Worm (Caenorhabditis elegans) whole organism, mixed stage, embryonic: ENCODE data around the gene nspd-9.
A peak's percentile ranks its signal among the peaks of the same experiment; 100 is the strongest.

ENCODE experiments used
- M03D4.4 ChIP-seq: sonication (generic microtip); optimal IDR thresholded peaks from 2 replicates; lab custom pipeline; 2017; ENCODE audit warnings: mild to moderate bottlenecking, missing genetic modification characterization, missing compliant biosample characterization
- blmp-1 ChIP-seq: fragments of 150-350 bp; optimal IDR thresholded peaks from 2 replicates; lab custom pipeline; 2014; ENCODE audit warnings: missing biosample characterization, missing genetic modification characterization
- ceh-39 ChIP-seq: fragments of 150-350 bp; optimal IDR thresholded peaks from 2 replicates; lab custom pipeline; 2014; ENCODE audit warnings: missing biosample characterization, missing genetic modification characterization
- ceh-43 ChIP-seq: fragments of 200-800 bp; sonication (Bioruptor generic); optimal IDR thresholded peaks from 2 replicates; lab custom pipeline; 2018; ENCODE audit warnings: mild to moderate bottlenecking, missing genetic modification characterization, moderate library complexity, missing compliant biosample characterization
- ceh-83 ChIP-seq: fragments of 200-800 bp; sonication (Bioruptor generic); optimal IDR thresholded peaks from 2 replicates; lab custom pipeline; 2018; ENCODE audit warnings: mild to moderate bottlenecking, missing genetic modification characterization, missing compliant biosample characterization
- ces-1 ChIP-seq: fragments of 150-350 bp; optimal IDR thresholded peaks from 2 replicates; lab custom pipeline; 2014; ENCODE audit warnings: missing biosample characterization, missing genetic modification reagents, missing genetic modification characterization
- cnd-1 ChIP-seq: fragments of 200-800 bp; sonication (Bioruptor generic); optimal IDR thresholded peaks from 2 replicates; lab custom pipeline; 2018; ENCODE audit warnings: mild to moderate bottlenecking, missing genetic modification characterization, missing compliant biosample characterization
- drap-1 ChIP-seq: fragments of 200-800 bp; sonication (Bioruptor generic); optimal IDR thresholded peaks from 3 replicates; lab custom pipeline; 2018; ENCODE audit warnings: mild to moderate bottlenecking, missing genetic modification characterization, missing compliant biosample characterization
- elt-1 ChIP-seq: sonication (generic microtip); optimal IDR thresholded peaks from 2 replicates; lab custom pipeline; 2017; ENCODE audit warnings: missing genetic modification characterization, mild to moderate bottlenecking, missing compliant biosample characterization, antibody characterized with exemption, moderate library complexity, borderline replicate concordance; ENCODE audit not compliant: insufficient read depth
- elt-3 ChIP-seq: fragments of 150-350 bp; optimal IDR thresholded peaks from 2 replicates; lab custom pipeline; 2014; ENCODE audit warnings: missing biosample characterization, missing genetic modification characterization
- flh-1 ChIP-seq: fragments of 200-800 bp; sonication (Bioruptor generic); optimal IDR thresholded peaks from 2 replicates; lab custom pipeline; 2018; ENCODE audit warnings: mild to moderate bottlenecking, missing genetic modification characterization, moderate library complexity, missing compliant biosample characterization
- ham-2 ChIP-seq: fragments of 200-800 bp; sonication (Bioruptor generic); optimal IDR thresholded peaks from 2 replicates; lab custom pipeline; 2018; ENCODE audit warnings: mild to moderate bottlenecking, missing genetic modification characterization, missing compliant biosample characterization
- hlh-1 ChIP-seq: fragments of 150-350 bp; optimal IDR thresholded peaks from 2 replicates; lab custom pipeline; 2014; ENCODE audit warnings: missing biosample characterization, missing genetic modification reagents, missing genetic modification characterization
- lin-13 ChIP-seq: fragments of 150-350 bp; optimal IDR thresholded peaks from 2 replicates; lab custom pipeline; 2014; ENCODE audit warnings: missing biosample characterization, missing genetic modification characterization
- lin-32 ChIP-seq: fragments of 200-800 bp; sonication (Bioruptor generic); optimal IDR thresholded peaks from 2 replicates; lab custom pipeline; 2018; ENCODE audit warnings: mild to moderate bottlenecking, missing genetic modification characterization, missing compliant biosample characterization
- lsy-2 ChIP-seq: fragments of 150-350 bp; optimal IDR thresholded peaks from 2 replicates; lab custom pipeline; 2014; ENCODE audit warnings: missing biosample characterization, missing genetic modification characterization
- mab-5 ChIP-seq: fragments of 150-350 bp; optimal IDR thresholded peaks from 2 replicates; lab custom pipeline; 2014; ENCODE audit warnings: missing biosample characterization, missing genetic modification characterization
- mep-1 ChIP-seq: fragments of 150-350 bp; optimal IDR thresholded peaks from 2 replicates; lab custom pipeline; 2017; ENCODE audit warnings: missing biosample characterization, missing genetic modification reagents, missing genetic modification characterization, inconsistent platforms
- mls-2 ChIP-seq: sonication (generic microtip); optimal IDR thresholded peaks from 2 replicates; lab custom pipeline; 2016; ENCODE audit warnings: mild to moderate bottlenecking, missing genetic modification characterization, moderate library complexity, missing compliant biosample characterization
- nhr-12 ChIP-seq: fragments of 150-350 bp; optimal IDR thresholded peaks from 2 replicates; lab custom pipeline; 2014; ENCODE audit warnings: missing biosample characterization, missing genetic modification characterization
- nhr-2 ChIP-seq: fragments of 150-350 bp; optimal IDR thresholded peaks from 2 replicates; lab custom pipeline; 2014; ENCODE audit warnings: missing biosample characterization, missing genetic modification characterization
- nhr-237 ChIP-seq: fragments of 150-350 bp; optimal IDR thresholded peaks from 2 replicates; lab custom pipeline; 2014; ENCODE audit warnings: missing biosample characterization, missing genetic modification characterization
- nhr-28 ChIP-seq: fragments of 150-350 bp; optimal IDR thresholded peaks from 2 replicates; lab custom pipeline; 2014; ENCODE audit warnings: missing biosample characterization, missing genetic modification characterization
- pha-4 ChIP-seq: fragments of 150-350 bp; optimal IDR thresholded peaks from 2 replicates; lab custom pipeline; 2018; ENCODE audit warnings: missing biosample characterization, missing genetic modification reagents, missing genetic modification characterization
- sem-2 ChIP-seq: fragments of 200-800 bp; sonication (Bioruptor generic); optimal IDR thresholded peaks from 2 replicates; lab custom pipeline; 2018; ENCODE audit warnings: mild to moderate bottlenecking, missing genetic modification characterization, missing compliant biosample characterization
- snpc-4 ChIP-seq: fragments of 150-350 bp; optimal IDR thresholded peaks from 2 replicates; lab custom pipeline; 2014; ENCODE audit warnings: missing biosample characterization, missing genetic modification characterization
- sptf-1 ChIP-seq: sonication (generic microtip); optimal IDR thresholded peaks from 2 replicates; lab custom pipeline; 2017; ENCODE audit warnings: mild to moderate bottlenecking, missing genetic modification characterization, moderate library complexity, missing compliant biosample characterization
- tbx-8 ChIP-seq: fragments of 200-800 bp; sonication (Bioruptor generic); optimal IDR thresholded peaks from 2 replicates; lab custom pipeline; 2018; ENCODE audit warnings: mild to moderate bottlenecking, missing genetic modification characterization, moderate library complexity, missing compliant biosample characterization
- unc-120 ChIP-seq: sonication (generic microtip); optimal IDR thresholded peaks from 2 replicates; lab custom pipeline; 2017; ENCODE audit warnings: missing genetic modification characterization, missing compliant biosample characterization; ENCODE audit not compliant: poor library complexity, severe bottlenecking
- unc-39 ChIP-seq: fragments of 150-350 bp; optimal IDR thresholded peaks from 2 replicates; lab custom pipeline; 2014; ENCODE audit warnings: missing biosample characterization, missing genetic modification characterization
- unc-62 ChIP-seq: fragments of 150-350 bp; optimal IDR thresholded peaks from 2 replicates; lab custom pipeline; 2014; ENCODE audit warnings: missing biosample characterization, missing genetic modification reagents, missing genetic modification characterization
- zip-8 ChIP-seq: fragments of 150-350 bp; optimal IDR thresholded peaks from 2 replicates; lab custom pipeline; 2014; ENCODE audit warnings: missing biosample characterization, missing genetic modification characterization
- ztf-11 ChIP-seq: fragments of 150-350 bp; optimal IDR thresholded peaks from 2 replicates; lab custom pipeline; 2014; ENCODE audit warnings: missing biosample characterization, missing genetic modification characterization

Gene nspd-9

ce11 chrIII:4852025-4852424 is 21.9 kb upstream of the nspd-9 start, which contains the start of gene ced-4:
Gene ced-4, plus strand, starts transcription at chrIII:4852325.
- TF ChIP-seq blmp-1, result no peak

ce11 chrIII:4850139-4850538 is 20.0 kb upstream of the nspd-9 start, which contains the start of gene F26A1.1:
Gene F26A1.1, plus strand, starts transcription at chrIII:4850507.
- TF ChIP-seq lin-32 (GFP tag; lab: Kevin White, UChicago) (no peak), nhr-12 (tag; lab: Kevin White, UChicago) (no peak), tbx-8 (GFP tag; lab: Kevin White, UChicago) (no peak), ceh-39 (tag; lab: Kevin White, UChicago) (no peak), ceh-83 (GFP tag; lab: Kevin White, UChicago) (no peak), cnd-1 (no peak), ceh-43 (GFP tag; lab: Kevin White, UChicago) (no peak), mab-5 (tag; lab: Kevin White, UChicago) (no peak), ztf-11 (tag; lab: Kevin White, UChicago) (no peak), flh-1 (GFP tag; lab: Kevin White, UChicago) (no peak), ham-2 (no peak), mep-1 (tag; lab: Kevin White, UChicago) (peak; percentile 23), sem-2 (GFP tag; lab: Kevin White, UChicago) (no peak), snpc-4 (tag; lab: Kevin White, UChicago) (no peak), M03D4.4 (tag; lab: Kevin White, UChicago) (no peak), nhr-28 (no peak), lin-13 (tag; lab: Kevin White, UChicago) (no peak), hlh-1 (tag; lab: Kevin White, UChicago) (no peak), zip-8 (tag; lab: Kevin White, UChicago) (no peak), ces-1 (GFP tag; lab: Kevin White, UChicago) (peak; percentile 5), lsy-2 (peak; percentile 52), drap-1 (GFP tag; lab: Kevin White, UChicago) (no peak), pha-4 (tag; lab: Kevin White, UChicago) (peak; percentile 41), unc-39 (no peak), nhr-237 (tag; lab: Kevin White, UChicago) (peak; percentile 19), nhr-2 (tag; lab: Kevin White, UChicago) (no peak), elt-1 (tag; lab: Kevin White, UChicago) (no peak), mls-2 (tag; lab: Kevin White, UChicago) (no peak)

ce11 chrIII:4849739-4850138 is 19.6 kb upstream of the nspd-9 start, which contains the start of gene nonu-1:
Gene nonu-1, minus strand, starts transcription at chrIII:4849907.
- no peak for TF ChIP-seq mls-2 (tag; lab: Kevin White, UChicago)
- TF ChIP-seq tbx-8 (GFP tag; lab: Kevin White, UChicago), result no peak
- TF ChIP-seq mab-5 (tag; lab: Kevin White, UChicago), result no peak
- no peak for TF ChIP-seq unc-39

- no peak for TF ChIP-seq elt-3 (tag; lab: Kevin White, UChicago)
- no peak for TF ChIP-seq lsy-2
- TF ChIP-seq unc-120, result no peak
- no peak for TF ChIP-seq ceh-39 (tag; lab: Kevin White, UChicago)
- TF ChIP-seq ztf-11 (tag; lab: Kevin White, UChicago), result no peak
- TF ChIP-seq cnd-1, result no peak
- no peak for TF ChIP-seq nhr-2 (tag; lab: Kevin White, UChicago)
- TF ChIP-seq hlh-1 (tag; lab: Kevin White, UChicago), result no peak
- no peak for TF ChIP-seq unc-62 (GFP tag; lab: Kevin White, UChicago)
- TF ChIP-seq tbx-8 (GFP tag; lab: Kevin White, UChicago), result no peak
- no peak for TF ChIP-seq sptf-1 (tag; lab: Kevin White, UChicago)
- no peak for TF ChIP-seq nhr-28
- no peak for TF ChIP-seq mep-1 (tag; lab: Kevin White, UChicago)
- no peak for TF ChIP-seq snpc-4 (tag; lab: Kevin White, UChicago)
- no peak for TF ChIP-seq zip-8 (tag; lab: Kevin White, UChicago)
- TF ChIP-seq lin-13 (tag; lab: Kevin White, UChicago), result no peak
Observed at ce11 chrIII:4844327-4844726, 14.2 kb upstream of the nspd-9 start, which contains the start of the genes clec-157 and fkh-5. Gene clec-157, minus strand, starts transcription at chrIII:4844427. Gene fkh-5, plus strand, starts transcription at chrIII:4844662.
